Worm (Caenorhabditis elegans) whole organism, late embryonic: ENCODE data around the gene E02C12.9.

ENCODE experiments used
- ceh-24 ChIP-seq: sonication (generic microtip); optimal IDR thresholded peaks from 2 replicates; lab custom pipeline; 2016; ENCODE audit warnings: mild to moderate bottlenecking, missing genetic modification characterization, missing compliant biosample characterization
- ceh-30 ChIP-seq: fragments of 150-350 bp; optimal IDR thresholded peaks from 2 replicates; lab custom pipeline; 2014; ENCODE audit warnings: missing biosample characterization, missing genetic modification characterization
- elt-2 ChIP-seq: sonication (generic microtip); optimal IDR thresholded peaks from 2 replicates; lab custom pipeline; 2016; ENCODE audit warnings: missing genetic modification reagents, missing genetic modification characterization, missing compliant biosample characterization
- mec-3 ChIP-seq: sonication (generic microtip); optimal IDR thresholded peaks from 2 replicates; lab custom pipeline; 2016; ENCODE audit warnings: borderline replicate concordance, missing genetic modification characterization, missing compliant biosample characterization
- unc-86 ChIP-seq: sonication (generic microtip); optimal IDR thresholded peaks from 2 replicates; lab custom pipeline; 2016; ENCODE audit warnings: missing genetic modification characterization, missing compliant biosample characterization

ce11 chrV:9352947-9353346, 22.3 kb downstream of the E02C12.9 start, which contains the start of gene srx-46:
- TF ChIP-seq mec-3 (tag; lab: Kevin White, UChicago), result no peak
- no peak for TF ChIP-seq ceh-30 (tag; lab: Kevin White, UChicago)
- no peak for TF ChIP-seq ceh-24 (tag; lab: Kevin White, UChicago)
- TF ChIP-seq unc-86 (tag; lab: Kevin White, UChicago), result no peak
- no peak for TF ChIP-seq elt-2 (tag; lab: Kevin White, UChicago)
